Worm (Caenorhabditis elegans) whole organism, L3 larva: ENCODE data around the gene sorf-1.

Experiments
- ama-1 ChIP-seq: fragments of 150-350 bp; optimal IDR thresholded peaks from 2 replicates; lab custom pipeline; 2018
- lin-39 ChIP-seq: fragments of 150-350 bp; optimal IDR thresholded peaks from 2 replicates; lab custom pipeline; 2018; ENCODE audit warnings: missing biosample characterization, missing genetic modification reagents, missing genetic modification characterization
- nhr-28 ChIP-seq: fragments of 150-350 bp; optimal IDR thresholded peaks from 2 replicates; lab custom pipeline; 2014; ENCODE audit warnings: missing biosample characterization, missing genetic modification characterization
- nhr-76 ChIP-seq: fragments of 150-350 bp; sonication (generic microtip); optimal IDR thresholded peaks from 5 replicates; lab custom pipeline; 2014; ENCODE audit warnings: missing biosample characterization, missing genetic modification characterization
- snpc-4 ChIP-seq: fragments of 150-350 bp; optimal IDR thresholded peaks from 2 replicates; lab custom pipeline; 2014; ENCODE audit warnings: missing biosample characterization, missing genetic modification characterization
- ztf-4 ChIP-seq: fragments of 150-350 bp; optimal IDR thresholded peaks from 2 replicates; lab custom pipeline; 2014; ENCODE audit warnings: missing biosample characterization, missing genetic modification characterization

ce11 chrX:3334115-3334514 lies 44.9 kb downstream of the sorf-1 start:
- TF ChIP-seq nhr-76 (no peak), ztf-4 (tag; lab: Kevin White, UChicago) (no peak), nhr-28 (tag; lab: Kevin White, UChicago) (no peak), ama-1 (lab: Kevin White, UChicago) (no peak), lin-39 (tag; lab: Kevin White, UChicago) (no peak), snpc-4 (tag; lab: Kevin White, UChicago) (no peak)
